Worm (Caenorhabditis elegans) whole organism, midembryonic: Measurements from ENCODE around the gene parn-2.

Experiments used
- T22C8.4 ChIP-seq: fragments of 200-800 bp; sonication (Bioruptor generic); IDR thresholded peaks from 2 replicates; pipeline ENCODE4 v1.3.6; 2022; ENCODE audit warnings: missing genetic modification characterization, missing compliant biosample characterization
- cog-1 ChIP-seq: sonication (generic microtip); optimal IDR thresholded peaks from 2 replicates; lab custom pipeline; 2016; ENCODE audit warnings: missing genetic modification characterization, missing compliant biosample characterization
- flt-1 ChIP-seq: fragments of 200-800 bp; sonication (Bioruptor generic); IDR thresholded peaks from 2 replicates; pipeline ENCODE4 v1.3.6; 2022; ENCODE audit warnings: missing genetic modification characterization, missing compliant biosample characterization
- klf-2 ChIP-seq: fragments of 200-800 bp; sonication (Bioruptor generic); conservative IDR thresholded peaks from 2 replicates; pipeline ENCODE4 v1.3.6; 2022; ENCODE audit warnings: missing genetic modification reagents, missing genetic modification characterization, missing compliant biosample characterization
- med-1 ChIP-seq: sonication (generic microtip); optimal IDR thresholded peaks from 2 replicates; lab custom pipeline; 2017; ENCODE audit warnings: missing genetic modification characterization, mild to moderate bottlenecking, missing compliant biosample characterization, antibody characterized with exemption, missing genetic modification reagents; ENCODE audit not compliant: insufficient read depth
- ref-1 ChIP-seq: fragments of 200-800 bp; sonication (Bioruptor generic); conservative IDR thresholded peaks from 2 replicates; pipeline ENCODE4 v1.3.6; 2022; ENCODE audit warnings: missing genetic modification reagents, missing genetic modification characterization, missing compliant biosample characterization
- tab-1 ChIP-seq: fragments of 200-800 bp; sonication (Bioruptor generic); IDR thresholded peaks from 2 replicates; pipeline ENCODE4 v1.3.6; 2022; ENCODE audit warnings: missing genetic modification characterization, missing compliant biosample characterization
- ztf-23 ChIP-seq: fragments of 200-800 bp; sonication (Bioruptor generic); IDR thresholded peaks from 2 replicates; pipeline ENCODE4 v1.3.6; 2022; ENCODE audit warnings: missing genetic modification reagents, missing genetic modification characterization, missing compliant biosample characterization
- ztf-29 ChIP-seq: fragments of 200-800 bp; sonication (Bioruptor generic); IDR thresholded peaks from 2 replicates; pipeline ENCODE4 v1.3.6; 2022; ENCODE audit warnings: missing genetic modification reagents, missing genetic modification characterization, missing compliant biosample characterization

parn-2 gene

ce11 chrII:12237555-12237954 lies 18.9 kb downstream of the parn-2 start:
- TF ChIP-seq T22C8.4 (GFP tag; lab: Robert Waterston, UW), result no peak
- no peak for TF ChIP-seq flt-1
- no peak for TF ChIP-seq tab-1
- TF ChIP-seq med-1 (GFP tag; lab: Kevin White, UChicago), result no peak
- TF ChIP-seq klf-2 (GFP tag; lab: Robert Waterston, UW), result no peak
- no peak for TF ChIP-seq ztf-23 (GFP tag; lab: Robert Waterston, UW)
- TF ChIP-seq ztf-29 (GFP tag; lab: Robert Waterston, UW), result no peak
- TF ChIP-seq ref-1, result no peak
- no peak for TF ChIP-seq cog-1

- TF ChIP-seq ztf-23 (GFP tag; lab: Robert Waterston, UW) (no peak), ztf-29 (GFP tag; lab: Robert Waterston, UW) (no peak), klf-2 (GFP tag; lab: Robert Waterston, UW) (no peak), med-1 (GFP tag; lab: Kevin White, UChicago) (no peak), cog-1 (no peak), T22C8.4 (GFP tag; lab: Robert Waterston, UW) (no peak), ref-1 (no peak), flt-1 (no peak), tab-1 (no peak)
These were observed 28.4 kb downstream of the parn-2 start, which contains the start of gene sinh-1 for ce11 chrII:12228005-12228404. Gene sinh-1 (plus strand): TSS chrII:12228305.

DNA sequence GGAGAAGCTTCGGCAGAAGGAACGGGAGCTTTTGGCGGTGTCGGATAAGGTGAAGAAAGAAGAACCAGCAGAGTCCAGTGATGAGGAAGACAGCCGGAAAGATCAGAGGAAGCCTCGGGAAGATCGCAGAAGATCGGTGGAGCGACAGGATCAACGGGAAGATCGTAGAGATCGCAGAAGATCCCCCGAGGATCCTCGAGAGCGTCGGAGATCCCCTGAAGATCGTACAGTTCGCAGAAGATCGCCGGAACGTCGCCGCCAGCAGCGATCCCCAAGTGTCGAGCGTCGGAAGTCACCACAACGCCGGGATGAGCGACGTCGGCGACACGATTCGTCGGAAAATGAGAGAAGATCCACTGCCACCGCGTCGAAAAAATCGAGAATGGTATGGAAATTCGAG lies 30.2 kb downstream of the parn-2 start:
- no peak for TF ChIP-seq med-1 (GFP tag; lab: Kevin White, UChicago)
- no peak for TF ChIP-seq ref-1
- TF ChIP-seq ztf-23 (GFP tag; lab: Robert Waterston, UW), result no peak
- TF ChIP-seq T22C8.4 (GFP tag; lab: Robert Waterston, UW), result no peak
- no peak for TF ChIP-seq cog-1
- TF ChIP-seq tab-1, result no peak
- no peak for TF ChIP-seq klf-2 (GFP tag; lab: Robert Waterston, UW)
- TF ChIP-seq ztf-29 (GFP tag; lab: Robert Waterston, UW), result no peak
- TF ChIP-seq flt-1, result no peak

DNA sequence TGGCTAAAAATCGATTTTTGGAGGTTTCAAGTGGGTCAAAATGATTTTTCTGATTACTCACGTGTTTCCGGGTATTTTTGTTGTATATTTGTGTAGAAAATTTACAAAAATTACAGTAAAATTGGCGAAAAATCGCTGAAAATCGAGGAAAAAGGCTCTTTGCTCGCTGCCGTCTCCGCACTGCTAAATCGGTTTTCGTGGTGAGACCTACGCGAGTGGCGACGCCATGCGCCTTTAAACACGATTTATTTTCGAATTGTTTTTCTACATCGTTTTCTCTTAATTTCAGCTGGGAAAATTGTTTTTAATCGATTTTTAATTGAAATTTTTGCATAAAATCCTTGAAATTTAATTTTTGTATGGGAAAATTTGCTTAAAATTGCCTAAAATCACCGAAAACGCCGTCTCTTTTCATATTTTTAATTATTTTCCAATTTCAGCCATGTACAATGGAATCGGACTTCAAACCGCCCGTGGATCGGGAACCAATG lies 31.5 kb downstream of the parn-2 start, which contains the start of the genes pqn-87 and rsr-2:
TSS of gene pqn-87 (minus strand) at position 171 of the 491 bp plus-strand sequence.
TSS of gene rsr-2 (plus strand) at position 441 of the 491 bp plus-strand sequence.
- TF ChIP-seq med-1 (GFP tag; lab: Kevin White, UChicago) (no peak), cog-1 (no peak), tab-1 (no peak), ref-1 (no peak), flt-1 (no peak), klf-2 (GFP tag; lab: Robert Waterston, UW) (no peak), ztf-23 (GFP tag; lab: Robert Waterston, UW) (no peak)

DNA sequence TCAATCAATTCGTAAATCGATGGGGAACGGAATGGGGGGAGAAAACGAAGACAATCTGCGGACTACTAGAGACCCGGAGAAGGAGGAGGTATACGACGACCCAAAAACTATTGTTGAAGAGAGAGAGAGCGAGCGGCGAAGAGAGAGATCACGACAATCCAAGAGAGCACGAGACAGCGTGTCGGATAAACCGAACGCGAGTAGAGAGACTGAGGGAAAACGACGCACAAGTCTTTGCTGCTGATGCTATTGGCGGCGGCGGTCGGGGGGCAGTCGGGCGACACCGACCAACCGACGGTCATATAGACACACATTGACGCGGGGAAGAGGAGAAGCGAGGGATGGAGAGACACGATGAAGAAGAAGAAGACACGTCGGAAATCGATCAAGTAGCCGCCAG lies 33.9 kb downstream of the parn-2 start:
- TF ChIP-seq ztf-29 (GFP tag; lab: Robert Waterston, UW), result no peak
- 0 out of 2 replicates have a peak, but pooled peaks have one; percentile 61 for TF ChIP-seq tab-1
- no peak for TF ChIP-seq T22C8.4 (GFP tag; lab: Robert Waterston, UW)
- TF ChIP-seq klf-2 (GFP tag; lab: Robert Waterston, UW), result no peak
- TF ChIP-seq med-1 (GFP tag; lab: Kevin White, UChicago), result no peak
- peak; percentile 71; the same call in 1 of the 2 replicates for TF ChIP-seq flt-1
- no peak; the same call in 1 of the 2 replicates for TF ChIP-seq ztf-23 (GFP tag; lab: Robert Waterston, UW)
- TF ChIP-seq cog-1, result peak; percentile 61
- no peak for TF ChIP-seq ref-1

ce11 chrII:12214562-12214961 lies 41.9 kb downstream of the parn-2 start:
- TF ChIP-seq med-1 (GFP tag; lab: Kevin White, UChicago), result no peak
- no peak for TF ChIP-seq klf-2 (GFP tag; lab: Robert Waterston, UW)
- TF ChIP-seq T22C8.4 (GFP tag; lab: Robert Waterston, UW), result no peak
- no peak for TF ChIP-seq ztf-29 (GFP tag; lab: Robert Waterston, UW)
- TF ChIP-seq ztf-23 (GFP tag; lab: Robert Waterston, UW), result no peak
- TF ChIP-seq cog-1, result no peak
- no peak for TF ChIP-seq flt-1

- TF ChIP-seq ztf-29 (GFP tag; lab: Robert Waterston, UW) (no peak), T22C8.4 (GFP tag; lab: Robert Waterston, UW) (no peak), cog-1 (no peak), med-1 (GFP tag; lab: Kevin White, UChicago) (no peak), ref-1 (no peak), flt-1 (no peak), tab-1 (no peak), ztf-23 (GFP tag; lab: Robert Waterston, UW) (no peak), klf-2 (GFP tag; lab: Robert Waterston, UW) (no peak)
These were observed 44.7 kb downstream of the parn-2 start for ce11 chrII:12211652-12212245.

DNA sequence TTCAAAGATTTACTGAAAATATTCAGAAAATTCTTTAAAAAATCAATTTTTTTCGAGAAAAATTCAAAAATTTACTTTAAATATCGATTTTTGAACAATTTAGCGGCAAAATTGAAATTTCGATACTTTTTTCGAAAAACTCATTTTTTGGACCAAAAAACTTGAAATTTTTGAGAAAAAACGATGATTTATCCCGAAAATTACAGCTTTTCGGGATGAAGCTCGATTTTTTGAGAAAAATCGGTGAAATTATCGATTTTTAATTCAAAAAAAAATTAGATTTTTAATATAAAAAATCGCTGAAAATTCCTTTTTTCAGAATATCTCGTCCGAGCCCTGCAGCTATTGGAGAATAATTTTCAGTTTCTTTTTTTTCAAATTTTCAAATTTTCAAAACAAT lies 47.7 kb downstream of the parn-2 start:
- 0 out of 2 replicates have a peak, but pooled peaks have one; percentile 6 for TF ChIP-seq T22C8.4 (GFP tag; lab: Robert Waterston, UW)
- no peak for TF ChIP-seq ref-1

ce11 chrII:12204617-12205016 lies 51.8 kb downstream of the parn-2 start:
- TF ChIP-seq klf-2 (GFP tag; lab: Robert Waterston, UW) (no peak), ztf-29 (GFP tag; lab: Robert Waterston, UW) (no peak), flt-1 (no peak), cog-1 (no peak), ref-1 (no peak), tab-1 (no peak), T22C8.4 (GFP tag; lab: Robert Waterston, UW) (no peak), med-1 (GFP tag; lab: Kevin White, UChicago) (no peak)

DNA sequence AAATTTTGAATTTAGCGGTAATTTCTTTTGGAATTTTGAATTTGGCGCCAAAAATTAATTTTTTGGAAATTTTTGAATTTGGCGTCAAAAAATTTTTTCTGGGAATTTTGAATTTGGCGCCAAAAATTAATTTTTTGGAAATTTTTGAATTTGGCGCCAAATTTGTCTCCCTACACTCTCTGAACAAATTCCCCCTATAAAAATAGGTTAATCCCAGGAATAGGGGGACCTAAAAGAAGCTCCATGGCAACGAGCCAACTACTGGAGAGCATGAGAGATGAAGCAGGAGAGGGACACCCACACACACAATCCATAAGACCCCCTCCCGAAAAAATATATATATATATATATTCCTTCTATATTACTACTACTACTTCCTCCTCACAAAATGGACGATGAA lies 53.5 kb downstream of the parn-2 start, which contains the start of gene aqp-12:
TSS of gene aqp-12 (plus strand) at position 301 of the 400 bp plus-strand sequence.
- TF ChIP-seq ztf-29 (GFP tag; lab: Robert Waterston, UW) (no peak), ref-1 (no peak), T22C8.4 (GFP tag; lab: Robert Waterston, UW) (no peak), tab-1 (no peak), med-1 (GFP tag; lab: Kevin White, UChicago) (no peak), cog-1 (no peak), flt-1 (no peak), klf-2 (GFP tag; lab: Robert Waterston, UW) (no peak), ztf-23 (GFP tag; lab: Robert Waterston, UW) (no peak)
